Worm (Caenorhabditis elegans) whole organism, L4/young adult: ENCODE measurements around the gene dhhc-6.

Experiments used
- W03F9.2 ChIP-seq: fragments of 150-350 bp; optimal IDR thresholded peaks from 2 replicates; lab custom pipeline; 2014; ENCODE audit warnings: missing biosample characterization, missing genetic modification characterization
- dao-5 ChIP-seq: sonication (generic microtip); optimal IDR thresholded peaks from 2 replicates; lab custom pipeline; 2016; ENCODE audit warnings: missing genotype, missing genetic modification characterization, moderate library complexity, missing compliant biosample characterization
- him-1 ChIP-seq: sonication (generic microtip); optimal IDR thresholded peaks from 2 replicates; lab custom pipeline; 2016; ENCODE audit warnings: missing genotype, missing genetic modification reagents, missing genetic modification characterization, missing compliant biosample characterization

DNA sequence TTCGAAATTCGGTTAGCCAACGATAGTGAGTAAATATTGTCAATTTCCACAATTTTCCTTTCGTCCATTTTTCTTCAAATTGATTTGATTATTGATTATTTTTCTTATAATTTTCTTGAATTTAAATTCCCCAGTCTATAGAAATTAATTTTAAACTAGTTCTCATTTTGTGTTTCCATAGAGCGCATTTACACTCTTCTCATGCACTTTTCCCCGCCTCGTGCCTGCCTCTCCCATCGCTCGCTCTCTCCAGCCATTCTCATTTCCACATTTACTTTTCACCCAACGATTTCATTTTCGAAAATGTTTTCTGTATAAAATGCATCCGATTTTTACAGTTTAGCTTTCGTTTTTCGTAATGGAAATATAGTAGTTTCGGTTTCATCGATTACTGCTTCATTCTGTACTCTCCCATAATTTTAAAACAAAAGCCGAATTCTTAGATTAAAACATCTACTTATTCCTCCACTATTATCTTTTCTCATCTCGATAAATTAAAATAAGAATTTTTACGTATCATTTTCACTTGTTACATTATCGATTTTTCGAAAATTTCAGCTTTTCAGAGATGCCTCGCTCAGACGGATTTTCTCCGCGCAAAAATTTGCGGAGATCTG lies 45.7 kb upstream of the dhhc-6 start, which contains the start of gene lex-1:
- TF ChIP-seq W03F9.2 (tag; lab: Kevin White, UChicago), result peak; percentile 8
- no peak for TF ChIP-seq dao-5 (tag; lab: Kevin White, UChicago)
- no peak for TF ChIP-seq him-1 (tag; lab: Kevin White, UChicago)
